Fruit fly (Drosophila melanogaster): ENCODE results near the gene Ptip.
A peak's percentile ranks its signal among the peaks of the same experiment; 100 is the strongest.

Gene Ptip

dm6 chr3L:14004963-14005458 lies 23.9 kb downstream of the Ptip start (continued):
- TF ChIP-seq Trl (optimal IDR thresholded peaks at IDR 0.05) (no peak), Trl (GFP tag; optimal IDR thresholded peaks at IDR 0.05) (peak; percentile 96), gce (GFP tag; IDR thresholded peaks at IDR 0.05) (peak; percentile 93), Oli (tag; optimal IDR thresholded peaks at IDR 0.05) (peak; percentile 96), CG12219 (GFP tag; optimal IDR thresholded peaks at IDR 0.05) (peak; percentile 94), Ets97D (GFP tag; optimal IDR thresholded peaks at IDR 0.05) (peak; percentile 81), nau (GFP tag; optimal IDR thresholded peaks at IDR 0.05) (no peak), E2f2 (GFP tag; IDR thresholded peaks at IDR 0.05) (peak; percentile 78), Stat92E (GFP tag; optimal IDR thresholded peaks at IDR 0.05) (peak in 1 of 3 experiments; percentile 51), CG8944 (GFP tag; optimal IDR thresholded peaks at IDR 0.05) (peak; percentile 96), p53 (GFP tag; optimal IDR thresholded peaks at IDR 0.05) (peak; percentile 87), hkb (optimal IDR thresholded peaks at IDR 0.05) (no peak), hkb (GFP tag; IDR thresholded peaks at IDR 0.05) (peak; percentile 97), CG17612 (GFP tag; IDR thresholded peaks at IDR 0.05) (peak; percentile 85), Nf-YA (GFP tag; IDR thresholded peaks at IDR 0.05) (peak; percentile 95), CG11085 (GFP tag; IDR thresholded peaks at IDR 0.05) (peak; percentile 87), CG16813 (GFP tag; IDR thresholded peaks at IDR 0.05; ENCODE audit: partially characterized antibody) (no peak), CG7357 (GFP tag; IDR thresholded peaks at IDR 0.05) (peak; percentile 82), CG12236 (GFP tag; optimal IDR thresholded peaks at IDR 0.05) (peak; percentile 88), CG12155 (GFP tag; optimal IDR thresholded peaks at IDR 0.05) (peak; percentile 91), toy (GFP tag; IDR thresholded peaks at IDR 0.05) (no peak), Meics (GFP tag; optimal IDR thresholded peaks at IDR 0.05) (peak; percentile 94), CG9876 (GFP tag; optimal IDR thresholded peaks at IDR 0.05) (peak; percentile 87), Ptx1 (GFP tag; IDR thresholded peaks at IDR 0.05) (peak; percentile 91), bsh (GFP tag; optimal IDR thresholded peaks at IDR 0.05) (peak; percentile 95 to 97), grau (tag; optimal IDR thresholded peaks at IDR 0.05) (peak; percentile 93), so (GFP tag; IDR thresholded peaks at IDR 0.05) (peak; percentile 95), CG32532 (GFP tag; IDR thresholded peaks at IDR 0.05) (peak; percentile 87), HLHmδ (GFP tag; optimal IDR thresholded peaks at IDR 0.05) (no peak), CG4424 (GFP tag; optimal IDR thresholded peaks at IDR 0.05) (peak; percentile 94), CG7786 (GFP tag; optimal IDR thresholded peaks at IDR 0.05) (peak; percentile 97), caup (GFP tag; optimal IDR thresholded peaks at IDR 0.05; ENCODE audit: severe bottlenecking) (peak; percentile 95), sob (GFP tag; IDR thresholded peaks at IDR 0.05) (peak; percentile 97), CG10321 (GFP tag; IDR thresholded peaks at IDR 0.05) (peak; percentile 86), tna (GFP tag; IDR thresholded peaks at IDR 0.05; ENCODE audit: partially characterized antibody) (no peak), CG17186 (GFP tag; optimal IDR thresholded peaks at IDR 0.05) (peak; percentile 72), lab (GFP tag; optimal IDR thresholded peaks at IDR 0.05) (peak; percentile 97), nom (GFP tag; optimal IDR thresholded peaks at IDR 0.05) (peak; percentile 93), CG34376 (GFP tag; optimal IDR thresholded peaks at IDR 0.05) (peak; percentile 92), hth (optimal IDR thresholded peaks at IDR 0.05) (no peak), CG13123 (GFP tag; optimal IDR thresholded peaks at IDR 0.05) (peak; percentile 90), CG17328 (GFP tag; IDR thresholded peaks at IDR 0.05) (peak; percentile 97), Antp (GFP tag; optimal IDR thresholded peaks at IDR 0.05) (peak; percentile 97), hbn (GFP tag; IDR thresholded peaks at IDR 0.05; ENCODE audit: partially characterized antibody) (no peak), tgo (GFP tag; IDR thresholded peaks at IDR 0.05) (peak; percentile 93), gsb (GFP tag; IDR thresholded peaks at IDR 0.05) (peak; percentile 83), Mes4 (GFP tag; optimal IDR thresholded peaks at IDR 0.05) (peak; percentile 95), usp (GFP tag; optimal IDR thresholded peaks at IDR 0.05) (no peak), Doc3 (GFP tag; IDR thresholded peaks at IDR 0.05; ENCODE audit: partially characterized antibody) (no peak), sqz (GFP tag; optimal IDR thresholded peaks at IDR 0.05) (no peak), CG3065 (GFP tag; optimal IDR thresholded peaks at IDR 0.05) (peak; percentile 75), Hand (GFP tag; optimal IDR thresholded peaks at IDR 0.05) (peak; percentile 76)
